Fruit fly (Drosophila melanogaster): ENCODE results near the gene CG1924.
A peak's percentile ranks its signal among the peaks of the same experiment; 100 is the strongest.

CG1924 gene

dm6 chrX:12222890-12223345, 44.5 kb upstream of the CG1924 start (continued):
- TF ChIP-seq sr (GFP tag; IDR thresholded peaks at IDR 0.05) (no peak), ewg (GFP tag; optimal IDR thresholded peaks at IDR 0.05) (peak; percentile 49), Pdp1 (GFP tag; optimal IDR thresholded peaks at IDR 0.05) (peak in 1 of 2 experiments; percentile 1), bcd (GFP tag; optimal IDR thresholded peaks at IDR 0.05) (peak; percentile 58), ham (GFP tag; IDR thresholded peaks at IDR 0.05) (no peak), D (optimal IDR thresholded peaks at IDR 0.05) (no peak), D (GFP tag; optimal IDR thresholded peaks at IDR 0.05) (peak; percentile 71), crol (GFP tag; IDR thresholded peaks at IDR 0.05) (no peak), Hr3 (GFP tag; optimal IDR thresholded peaks at IDR 0.05) (peak; percentile 70), CG12942 (GFP tag; optimal IDR thresholded peaks at IDR 0.05) (peak; percentile 54), CG15601 (tag; optimal IDR thresholded peaks at IDR 0.05) (peak; percentile 81), onecut (GFP tag; IDR thresholded peaks at IDR 0.05) (peak; percentile 60), fd3F (GFP tag; optimal IDR thresholded peaks at IDR 0.05) (peak; percentile 3), CG1603 (tag; optimal IDR thresholded peaks at IDR 0.05) (no peak), CG34422 (GFP tag; IDR thresholded peaks at IDR 0.05) (peak; percentile 36; the same call in 1 of the 3 replicates), Sry-β (GFP tag; optimal IDR thresholded peaks at IDR 0.05) (peak; percentile 15), Max (GFP tag; optimal IDR thresholded peaks at IDR 0.05) (peak; percentile 18), sob (GFP tag; IDR thresholded peaks at IDR 0.05) (peak; percentile 62), CG1602 (GFP tag; optimal IDR thresholded peaks at IDR 0.05) (peak; percentile 31), E2f2 (GFP tag; IDR thresholded peaks at IDR 0.05) (peak; percentile 48; the same call in 1 of the 2 replicates), CG13894 (tag; optimal IDR thresholded peaks at IDR 0.05) (peak; percentile 15), sens-2 (GFP tag; IDR thresholded peaks at IDR 0.05) (0 out of 2 replicates have a peak, but pooled peaks have one; percentile 36), CG9817 (tag; optimal IDR thresholded peaks at IDR 0.05) (peak; percentile 23), ERR (GFP tag; optimal IDR thresholded peaks at IDR 0.05) (no peak), CG12299 (tag; optimal IDR thresholded peaks at IDR 0.05) (no peak), E2f1 (GFP tag; IDR thresholded peaks at IDR 0.05) (peak; percentile 75), lbe (GFP tag; optimal IDR thresholded peaks at IDR 0.05) (peak; percentile 14), cwo (GFP tag; optimal IDR thresholded peaks at IDR 0.05) (peak; percentile 43), jing (GFP tag; optimal IDR thresholded peaks at IDR 0.05) (peak; percentile 14), CG10147 (GFP tag; optimal IDR thresholded peaks at IDR 0.05) (peak; percentile 41), CG6813 (GFP tag; optimal IDR thresholded peaks at IDR 0.05) (peak; percentile 61), Hr39 (optimal IDR thresholded peaks at IDR 0.05) (no peak), CG12391 (tag; optimal IDR thresholded peaks at IDR 0.05) (peak; percentile 82), scrt (GFP tag; optimal IDR thresholded peaks at IDR 0.05) (peak; percentile 41), CG32772 (GFP tag; IDR thresholded peaks at IDR 0.05) (peak; percentile 76), HLHmδ (GFP tag; optimal IDR thresholded peaks at IDR 0.05) (no peak), CG4854 (GFP tag; optimal IDR thresholded peaks at IDR 0.05) (no peak), CG7556 (GFP tag; optimal IDR thresholded peaks at IDR 0.05) (peak; percentile 74), caup (GFP tag; optimal IDR thresholded peaks at IDR 0.05; ENCODE audit: severe bottlenecking) (peak; percentile 38), tin (GFP tag; optimal IDR thresholded peaks at IDR 0.05) (peak; percentile 60), Drgx (GFP tag; IDR thresholded peaks at IDR 0.05) (0 out of 2 replicates have a peak, but pooled peaks have one; percentile 32), zen (tag; optimal IDR thresholded peaks at IDR 0.05) (peak; percentile 42), H15 (GFP tag; IDR thresholded peaks at IDR 0.05) (peak; percentile 82), nmo (GFP tag; optimal IDR thresholded peaks at IDR 0.05) (peak; percentile 86), wek (GFP tag; optimal IDR thresholded peaks at IDR 0.05) (no peak), Hr78 (GFP tag; optimal IDR thresholded peaks at IDR 0.05) (peak in 1 of 2 experiments; percentile 70), CG2129 (GFP tag; IDR thresholded peaks at IDR 0.05; ENCODE audit: partially characterized antibody) (no peak), GATAe (GFP tag; conservative IDR thresholded peaks at IDR 0.05) (no peak), ATbp (GFP tag; optimal IDR thresholded peaks at IDR 0.05) (peak; percentile 70), Fer2 (tag; optimal IDR thresholded peaks at IDR 0.05) (peak; percentile 8)

All from whole organism, embryonic.